Fruit fly (Drosophila melanogaster) whole organism, embryonic: ENCODE measurements around the gene Sld5.

Experiments used
- Atf3 ChIP-seq: fragments of 200-800 bp; sonication (Bioruptor generic); optimal IDR thresholded peaks from 3 replicates; lab custom pipeline; 2016; ENCODE audit warnings: missing biosample characterization, missing genetic modification characterization
- B-H2 ChIP-seq: fragments of 200-800 bp; sonication (Bioruptor generic); optimal IDR thresholded peaks from 2 replicates; lab custom pipeline; 2018; ENCODE audit warnings: missing biosample characterization, mild to moderate bottlenecking, missing genetic modification characterization
- CG10654 ChIP-seq: fragments of 200-800 bp; sonication (Bioruptor generic); optimal IDR thresholded peaks from 2 replicates; lab custom pipeline; 2016; ENCODE audit warnings: missing biosample characterization, missing genetic modification characterization
- CG11093 ChIP-seq: fragments of 200-800 bp; sonication (Bioruptor generic); IDR thresholded peaks from 3 replicates; pipeline ENCODE4 v1.3.6; 2022; ENCODE audit warnings: missing biosample characterization, missing genetic modification characterization
- CG11695 ChIP-seq: fragments of 200-800 bp; sonication (Bioruptor generic); IDR thresholded peaks from 3 replicates; pipeline ENCODE4 v1.3.6; 2022; ENCODE audit warnings: missing biosample characterization, missing genetic modification characterization
- CG12236 ChIP-seq: fragments of 200-800 bp; sonication (Bioruptor generic); optimal IDR thresholded peaks from 2 replicates; lab custom pipeline; 2016; ENCODE audit warnings: missing biosample characterization, missing genetic modification characterization
- CG13775 ChIP-seq: fragments of 200-800 bp; sonication (Bioruptor generic); optimal IDR thresholded peaks from 3 replicates; lab custom pipeline; 2017; ENCODE audit warnings: missing biosample characterization, mild to moderate bottlenecking, missing genetic modification characterization
- CG14441 ChIP-seq: fragments of 200-800 bp; sonication (Bioruptor generic); IDR thresholded peaks from 2 replicates; pipeline ENCODE4 v1.3.6; 2022; ENCODE audit warnings: missing biosample characterization, missing genetic modification characterization
- CG1602 ChIP-seq: fragments of 200-800 bp; sonication (Bioruptor generic); optimal IDR thresholded peaks from 3 replicates; lab custom pipeline; 2016; ENCODE audit warnings: missing biosample characterization, missing genetic modification characterization
- CG1647 ChIP-seq: fragments of 200-800 bp; sonication (Bioruptor generic); optimal IDR thresholded peaks from 3 replicates; lab custom pipeline; 2016; ENCODE audit warnings: missing biosample characterization, missing genetic modification characterization
- CG2116 ChIP-seq: fragments of 200-800 bp; sonication (Bioruptor generic); optimal IDR thresholded peaks from 3 replicates; lab custom pipeline; 2018; ENCODE audit warnings: missing biosample characterization, mild to moderate bottlenecking, missing genetic modification characterization
- CG2129 ChIP-seq: fragments of 200-800 bp; sonication (Bioruptor generic); IDR thresholded peaks from 2 replicates; pipeline ENCODE4 v1.3.6; 2022; ENCODE audit warnings: missing biosample characterization, missing genetic modification characterization; ENCODE audit not compliant: partially characterized antibody
- CG3281 ChIP-seq: fragments of 200-800 bp; sonication (Bioruptor generic); optimal IDR thresholded peaks from 3 replicates; lab custom pipeline; 2017; ENCODE audit warnings: missing biosample characterization, mild to moderate bottlenecking, missing genetic modification characterization
- CG6813 ChIP-seq: fragments of 200-800 bp; sonication (Bioruptor generic); optimal IDR thresholded peaks from 2 replicates; lab custom pipeline; 2017; ENCODE audit warnings: missing biosample characterization, missing genetic modification characterization, mild to moderate bottlenecking, moderate library complexity, missing genetic modification reagents
- CG7271 ChIP-seq: fragments of 200-800 bp; sonication (Bioruptor generic); optimal IDR thresholded peaks from 2 replicates; lab custom pipeline; 2018; ENCODE audit warnings: missing biosample characterization, mild to moderate bottlenecking, missing genetic modification characterization, moderate library complexity
- CG7745 ChIP-seq: fragments of 200-800 bp; sonication (Bioruptor generic); optimal IDR thresholded peaks from 2 replicates; lab custom pipeline; 2018; ENCODE audit warnings: missing biosample characterization, mild to moderate bottlenecking, missing genetic modification characterization, moderate library complexity
- CG8281 ChIP-seq: fragments of 200-800 bp; sonication (Bioruptor generic); optimal IDR thresholded peaks from 2 replicates; lab custom pipeline; 2018; ENCODE audit warnings: missing biosample characterization, mild to moderate bottlenecking, missing genetic modification characterization, moderate library complexity
- CG9215 ChIP-seq: fragments of 200-800 bp; sonication (Bioruptor generic); IDR thresholded peaks from 2 replicates; pipeline ENCODE4 v1.3.6; 2022; ENCODE audit warnings: missing biosample characterization, missing genetic modification characterization
- CG9876 ChIP-seq: fragments of 200-800 bp; sonication (Bioruptor generic); optimal IDR thresholded peaks from 2 replicates; lab custom pipeline; 2016; ENCODE audit warnings: missing biosample characterization, missing genetic modification characterization
- E2f1 ChIP-seq: fragments of 200-800 bp; sonication (Bioruptor generic); IDR thresholded peaks from 2 replicates; pipeline ENCODE4 v1.3.6; 2022; ENCODE audit warnings: missing biosample characterization, missing genetic modification characterization
- Ets97D ChIP-seq: fragments of 200-800 bp; sonication (Bioruptor generic); optimal IDR thresholded peaks from 3 replicates; lab custom pipeline; 2016; ENCODE audit warnings: missing biosample characterization, missing genetic modification characterization
- GATAe ChIP-seq: fragments of 200-800 bp; sonication (Bioruptor generic); conservative IDR thresholded peaks from 2 replicates; pipeline ENCODE4 v1.3.6; 2022; ENCODE audit warnings: missing biosample characterization, missing genetic modification characterization
- HLHmδ ChIP-seq: fragments of 200-800 bp; sonication (Bioruptor generic); optimal IDR thresholded peaks from 2 replicates; lab custom pipeline; 2018; ENCODE audit warnings: missing biosample characterization, mild to moderate bottlenecking, missing genetic modification characterization, moderate library complexity
- Opbp ChIP-seq: fragments of 200-800 bp; sonication (Bioruptor generic); IDR thresholded peaks from 3 replicates; pipeline ENCODE4 v1.3.6; 2022; ENCODE audit warnings: missing biosample characterization, missing genetic modification characterization; ENCODE audit not compliant: partially characterized antibody
- Sin3A ChIP-seq: fragments of >200 bp; optimal IDR thresholded peaks from 2 replicates; lab custom pipeline; 2018
- Sox102F ChIP-seq: fragments of 200-800 bp; sonication (Bioruptor generic); optimal IDR thresholded peaks from 2 replicates; lab custom pipeline; 2018; ENCODE audit warnings: missing biosample characterization, mild to moderate bottlenecking, missing genetic modification characterization, moderate library complexity
- Trl ChIP-seq, 3 experiments: fragments of >200 bp in 2 of 3; fragments of 200-800 bp in 1 of 3; sonication (Bioruptor generic) in 1 of 3; optimal IDR thresholded peaks; 2 replicates in 1 of 3; 3 replicates in 2 of 3; lab custom pipeline; 2016 to 2017; ENCODE audit warnings: missing biosample characterization in 1 of 3, missing genetic modification characterization in 1 of 3
- Xbp1 ChIP-seq: fragments of 200-800 bp; sonication (Bioruptor generic); optimal IDR thresholded peaks from 3 replicates; lab custom pipeline; 2016; ENCODE audit warnings: missing biosample characterization, mild to moderate bottlenecking, missing genetic modification characterization
- ab ChIP-seq: fragments of 200-800 bp; sonication (Bioruptor generic); optimal IDR thresholded peaks from 2 replicates; lab custom pipeline; 2016; ENCODE audit warnings: missing biosample characterization, missing genetic modification characterization
- ato ChIP-seq: fragments of 200-800 bp; sonication (Bioruptor generic); IDR thresholded peaks from 2 replicates; pipeline ENCODE4 v1.3.6; 2022; ENCODE audit warnings: missing biosample characterization, missing genetic modification characterization; ENCODE audit not compliant: partially characterized antibody
- az2 ChIP-seq: fragments of 200-800 bp; sonication (Bioruptor generic); optimal IDR thresholded peaks from 3 replicates; lab custom pipeline; 2016; ENCODE audit warnings: missing biosample characterization, missing genetic modification characterization
- bcd ChIP-seq: fragments of 200-800 bp; sonication (Bioruptor generic); optimal IDR thresholded peaks from 2 replicates; lab custom pipeline; 2017; ENCODE audit warnings: missing biosample characterization, mild to moderate bottlenecking, missing genetic modification characterization
- cato ChIP-seq: fragments of 200-800 bp; sonication (Bioruptor generic); optimal IDR thresholded peaks from 2 replicates; lab custom pipeline; 2016; ENCODE audit warnings: missing biosample characterization, missing genetic modification characterization, borderline replicate concordance
- chinmo ChIP-seq: fragments of 200-800 bp; sonication (Bioruptor generic); IDR thresholded peaks from 4 replicates; pipeline ENCODE4 v1.3.6; 2022; ENCODE audit warnings: missing biosample characterization, missing genetic modification characterization; ENCODE audit not compliant: partially characterized antibody
- fd102C ChIP-seq: fragments of 200-800 bp; sonication (Bioruptor generic); optimal IDR thresholded peaks from 2 replicates; lab custom pipeline; 2018; ENCODE audit warnings: missing biosample characterization, mild to moderate bottlenecking, missing genetic modification characterization, moderate library complexity
- gsb ChIP-seq: fragments of 200-800 bp; sonication (Bioruptor generic); IDR thresholded peaks from 2 replicates; pipeline ENCODE4 v1.3.6; 2022; ENCODE audit warnings: missing biosample characterization, missing genetic modification characterization
- inv ChIP-seq: fragments of 200-800 bp; sonication (Bioruptor generic); IDR thresholded peaks from 2 replicates; pipeline ENCODE4 v1.3.6; 2022; ENCODE audit warnings: missing biosample characterization, missing genetic modification characterization; ENCODE audit not compliant: partially characterized antibody
- lbe ChIP-seq: fragments of 200-800 bp; sonication (Bioruptor generic); optimal IDR thresholded peaks from 2 replicates; lab custom pipeline; 2016; ENCODE audit warnings: missing biosample characterization, mild to moderate bottlenecking, missing genetic modification characterization
- onecut ChIP-seq: fragments of 200-800 bp; sonication (Bioruptor generic); IDR thresholded peaks from 2 replicates; pipeline ENCODE4 v1.3.6; 2022; ENCODE audit warnings: missing biosample characterization, missing genetic modification characterization
- psq ChIP-seq: fragments of 200-800 bp; sonication (Bioruptor generic); optimal IDR thresholded peaks from 2 replicates; lab custom pipeline; 2017; ENCODE audit warnings: missing biosample characterization, missing genetic modification characterization
- sc ChIP-seq, 3 experiments: fragments of >200 bp in 2 of 3; fragments of 200-800 bp in 1 of 3; sonication (Bioruptor generic) in 1 of 3; optimal IDR thresholded peaks; 2 replicates in 2 of 3; 3 replicates in 1 of 3; lab custom pipeline; 2017; ENCODE audit warnings: mild to moderate bottlenecking in 1 of 3, missing biosample characterization in 1 of 3, missing genetic modification characterization in 1 of 3, missing genetic modification reagents in 1 of 3
- schlank ChIP-seq: fragments of 200-800 bp; sonication (Bioruptor generic); optimal IDR thresholded peaks from 2 replicates; lab custom pipeline; 2018; ENCODE audit warnings: missing biosample characterization, mild to moderate bottlenecking, missing genetic modification characterization
- tll ChIP-seq, 2 experiments: fragments of 200-800 bp in 1 of 2; fragments of >200 bp in 1 of 2; sonication (Bioruptor generic) in 1 of 2; optimal IDR thresholded peaks; 2 replicates each; lab custom pipeline; 2017 to 2019; ENCODE audit warnings: missing biosample characterization in 2 of 2, missing genetic modification characterization in 2 of 2, mild to moderate bottlenecking in 1 of 2, moderate library complexity in 1 of 2
- tna ChIP-seq: fragments of 200-800 bp; sonication (Bioruptor generic); IDR thresholded peaks from 2 replicates; pipeline ENCODE4 v1.3.6; 2022; ENCODE audit warnings: missing biosample characterization, missing genetic modification characterization; ENCODE audit not compliant: partially characterized antibody
- tx ChIP-seq: fragments of 200-800 bp; sonication (Bioruptor generic); optimal IDR thresholded peaks from 2 replicates; lab custom pipeline; 2016; ENCODE audit warnings: missing biosample characterization, missing genetic modification characterization
- unc-4 ChIP-seq: fragments of 200-800 bp; sonication (Bioruptor generic); IDR thresholded peaks from 2 replicates; pipeline ENCODE4 v1.3.6; 2022; ENCODE audit warnings: missing biosample characterization, missing genetic modification characterization; ENCODE audit not compliant: partially characterized antibody
- wek ChIP-seq: fragments of 200-800 bp; sonication (Bioruptor generic); optimal IDR thresholded peaks from 3 replicates; lab custom pipeline; 2018; ENCODE audit warnings: missing biosample characterization, mild to moderate bottlenecking, missing genetic modification characterization, moderate library complexity

Gene Sld5

dm6 chr3R:26104302-26105140, 48.2 kb upstream of the Sld5 start (continued):
- 0 out of 4 replicates have a peak, but pooled peaks have one; percentile 30 for TF ChIP-seq chinmo
- TF ChIP-seq CG7271 (tag; lab: Kevin White, UChicago), result no peak
- no peak for TF ChIP-seq E2f1
- TF ChIP-seq inv (GFP tag; lab: Robert Waterston, UW), result no peak
- TF ChIP-seq cato (GFP tag; lab: Kevin White, UChicago), result no peak
- no peak for TF ChIP-seq Xbp1
- TF ChIP-seq lbe (GFP tag; lab: Kevin White, UChicago), result peak; percentile 47
- TF ChIP-seq CG9876 (GFP tag; lab: Kevin White, UChicago), result no peak
- no peak for TF ChIP-seq wek (GFP tag; lab: Kevin White, UChicago)
- no peak for TF ChIP-seq psq (GFP tag; lab: Kevin White, UChicago)
- no peak for TF ChIP-seq CG2129 (GFP tag; lab: Robert Waterston, UW)
- TF ChIP-seq CG6813 (GFP tag; lab: Kevin White, UChicago), result no peak
- TF ChIP-seq unc-4 (GFP tag; lab: Robert Waterston, UW), result no peak
- TF ChIP-seq ato, result no peak
- TF ChIP-seq CG11695 (GFP tag; lab: Robert Waterston, UW), result 0 out of 3 replicates have a peak, but pooled peaks have one; percentile 44
- peak; percentile 23 for TF ChIP-seq Sox102F (GFP tag; lab: Kevin White, UChicago)
- TF ChIP-seq Trl (optimal IDR thresholded peaks at IDR 0.05; lab: Kevin White, UChicago), result no peak
- TF ChIP-seq Trl (GFP tag; optimal IDR thresholded peaks at IDR 0.05; lab: Kevin White, UChicago), result no peak
- no peak for TF ChIP-seq CG1602 (GFP tag; lab: Kevin White, UChicago)
- TF ChIP-seq Atf3 (GFP tag; lab: Kevin White, UChicago), result no peak
- TF ChIP-seq bcd (GFP tag; lab: Kevin White, UChicago), result peak; percentile 32
- no peak for TF ChIP-seq CG8281 (tag; lab: Kevin White, UChicago)
- TF ChIP-seq tx, result no peak
- peak; percentile 46 for TF ChIP-seq CG3281 (GFP tag; lab: Kevin White, UChicago)
- TF ChIP-seq CG11093 (GFP tag; lab: Robert Waterston, UW), result no peak
- TF ChIP-seq CG1647, result no peak
- TF ChIP-seq schlank (tag; lab: Kevin White, UChicago), result no peak
- TF ChIP-seq CG14441 (GFP tag; lab: Robert Waterston, UW), result peak; percentile 34; the same call in 1 of the 2 replicates
- no peak for TF ChIP-seq fd102C (GFP tag; lab: Kevin White, UChicago)
- peak; percentile 4 for TF ChIP-seq Ets97D (GFP tag; lab: Kevin White, UChicago)
- TF ChIP-seq GATAe, result no peak
- TF ChIP-seq Opbp (GFP tag; lab: Robert Waterston, UW), result no peak
- no peak for TF ChIP-seq Sin3A (lab: Kevin White, UChicago)
- TF ChIP-seq gsb (GFP tag; lab: Robert Waterston, UW), result no peak
- TF ChIP-seq sc (optimal IDR thresholded peaks at IDR 0.05; lab: Kevin White, UChicago), result no peak
- TF ChIP-seq sc (GFP tag; optimal IDR thresholded peaks at IDR 0.05; lab: Kevin White, UChicago), result no peak
- no peak for TF ChIP-seq az2 (GFP tag; lab: Kevin White, UChicago)
- TF ChIP-seq CG7745, result no peak
- peak; percentile 5 for TF ChIP-seq CG13775 (GFP tag; lab: Kevin White, UChicago)
- TF ChIP-seq ab (GFP tag; lab: Kevin White, UChicago), result no peak
- TF ChIP-seq CG2116 (GFP tag; lab: Kevin White, UChicago), result no peak
- TF ChIP-seq tna, result no peak
- no peak for TF ChIP-seq CG10654 (GFP tag; lab: Kevin White, UChicago)
- no peak for TF ChIP-seq tll (GFP tag; optimal IDR thresholded peaks at IDR 0.05; lab: Kevin White, UChicago)
- no peak for TF ChIP-seq HLHmδ
- no peak for TF ChIP-seq onecut (GFP tag; lab: Robert Waterston, UW)
- TF ChIP-seq CG12236 (GFP tag; lab: Kevin White, UChicago), result no peak
- no peak for TF ChIP-seq B-H2
- TF ChIP-seq CG9215 (GFP tag; lab: Robert Waterston, UW), result peak; percentile 36; the same call in 1 of the 2 replicates
